Worm (Caenorhabditis elegans) whole organism, midembryonic: Measurements from ENCODE around the gene myrf-1.

ENCODE experiments used
- cog-1 ChIP-seq: sonication (generic microtip); optimal IDR thresholded peaks from 2 replicates; lab custom pipeline; 2016; ENCODE audit warnings: missing genetic modification characterization, missing compliant biosample characterization
- flt-1 ChIP-seq: fragments of 200-800 bp; sonication (Bioruptor generic); IDR thresholded peaks from 2 replicates; pipeline ENCODE4 v1.3.6; 2022; ENCODE audit warnings: missing genetic modification characterization, missing compliant biosample characterization
- klf-2 ChIP-seq: fragments of 200-800 bp; sonication (Bioruptor generic); conservative IDR thresholded peaks from 2 replicates; pipeline ENCODE4 v1.3.6; 2022; ENCODE audit warnings: missing genetic modification reagents, missing genetic modification characterization, missing compliant biosample characterization
- med-1 ChIP-seq: sonication (generic microtip); optimal IDR thresholded peaks from 2 replicates; lab custom pipeline; 2017; ENCODE audit warnings: missing genetic modification characterization, mild to moderate bottlenecking, missing compliant biosample characterization, antibody characterized with exemption, missing genetic modification reagents; ENCODE audit not compliant: insufficient read depth
- ztf-23 ChIP-seq: fragments of 200-800 bp; sonication (Bioruptor generic); IDR thresholded peaks from 2 replicates; pipeline ENCODE4 v1.3.6; 2022; ENCODE audit warnings: missing genetic modification reagents, missing genetic modification characterization, missing compliant biosample characterization
- ztf-29 ChIP-seq: fragments of 200-800 bp; sonication (Bioruptor generic); IDR thresholded peaks from 2 replicates; pipeline ENCODE4 v1.3.6; 2022; ENCODE audit warnings: missing genetic modification reagents, missing genetic modification characterization, missing compliant biosample characterization

- TF ChIP-seq klf-2 (GFP tag; lab: Robert Waterston, UW) (no peak), flt-1 (GFP tag; lab: Robert Waterston, UW) (no peak), ztf-29 (GFP tag; lab: Robert Waterston, UW) (no peak), med-1 (GFP tag; lab: Kevin White, UChicago) (no peak), cog-1 (tag; lab: Kevin White, UChicago) (no peak), ztf-23 (GFP tag; lab: Robert Waterston, UW) (no peak)
Measured at ce11 chrII:10505949-10506348, 3.6 kb upstream of the myrf-1 start.
